Fruit fly (Drosophila melanogaster): ENCODE data around the gene Eig71Eh.

- TF ChIP-seq dati (GFP tag; IDR thresholded peaks at IDR 0.05) (no peak), MBD-R2 (GFP tag; IDR thresholded peaks at IDR 0.05) (no peak), Rfx (GFP tag; IDR thresholded peaks at IDR 0.05) (no peak; the same call in 1 of the 2 replicates), PHDP (tag; optimal IDR thresholded peaks at IDR 0.05) (peak; percentile 54), trem (tag; optimal IDR thresholded peaks at IDR 0.05) (peak; percentile 65), tll (GFP tag; optimal IDR thresholded peaks at IDR 0.05) (peak in 1 of 2 experiments; percentile 47), CG4282 (GFP tag; optimal IDR thresholded peaks at IDR 0.05) (no peak), NfI (GFP tag; optimal IDR thresholded peaks at IDR 0.05) (no peak), ci (GFP tag; IDR thresholded peaks at IDR 0.05) (no peak), Myb (GFP tag; optimal IDR thresholded peaks at IDR 0.05) (no peak), Pdp1 (GFP tag; optimal IDR thresholded peaks at IDR 0.05) (no peak), kay (GFP tag; optimal IDR thresholded peaks at IDR 0.05) (no peak), Opbp (GFP tag; IDR thresholded peaks at IDR 0.05; ENCODE audit: partially characterized antibody) (no peak), CG8944 (GFP tag; optimal IDR thresholded peaks at IDR 0.05) (no peak)
Measured at dm6 chr3L:15690711-15691591, 31.7 kb upstream of the Eig71Eh start.

All from whole organism, embryonic.